Worm (Caenorhabditis elegans) whole organism, L1 larva: ENCODE measurements around the gene pgph-1.

Experiments
- efl-1 ChIP-seq, 4 experiments: fragments of 150-350 bp; optimal IDR thresholded peaks in 3 of 4; peaks in 1 of 4; 1 replicate in 1 of 4; 2 replicates in 3 of 4; lab custom pipeline; 2014; ENCODE audit warnings: missing biosample characterization in 2 of 4, missing genetic modification characterization in 2 of 4, missing genetic modification reagents in 2 of 4
- fkh-4 ChIP-seq: sonication (generic microtip); optimal IDR thresholded peaks from 2 replicates; lab custom pipeline; 2016; ENCODE audit warnings: missing compliant biosample characterization, missing genetic modification characterization, borderline replicate concordance
- lin-14 ChIP-seq: fragments of 200-800 bp; sonication (Bioruptor generic); optimal IDR thresholded peaks from 2 replicates; lab custom pipeline; 2018; ENCODE audit warnings: mild to moderate bottlenecking, missing genetic modification characterization, moderate library complexity, missing compliant biosample characterization
- lin-39 ChIP-seq: fragments of 150-350 bp; optimal IDR thresholded peaks from 2 replicates; lab custom pipeline; 2014; ENCODE audit warnings: missing biosample characterization, missing genetic modification reagents, missing genetic modification characterization
- nhr-11 ChIP-seq: fragments of 150-350 bp; optimal IDR thresholded peaks from 2 replicates; lab custom pipeline; 2014; ENCODE audit warnings: missing biosample characterization, missing genetic modification characterization
- nhr-237 ChIP-seq: fragments of 150-350 bp; optimal IDR thresholded peaks from 2 replicates; lab custom pipeline; 2014; ENCODE audit warnings: missing biosample characterization, missing genetic modification characterization
- nhr-77 ChIP-seq: fragments of 150-350 bp; optimal IDR thresholded peaks from 2 replicates; lab custom pipeline; 2014; ENCODE audit warnings: missing biosample characterization, missing genetic modification characterization
- sptf-1 ChIP-seq: fragments of 150-350 bp; optimal IDR thresholded peaks from 2 replicates; lab custom pipeline; 2014; ENCODE audit warnings: missing biosample characterization, missing genetic modification characterization
- ztf-11 ChIP-seq, 2 experiments: sonication (generic microtip); optimal IDR thresholded peaks; 2 replicates each; lab custom pipeline; 2016 to 2017; ENCODE audit warnings: missing genetic modification characterization in 2 of 2, missing biosample characterization in 1 of 2, missing compliant biosample characterization in 1 of 2

DNA sequence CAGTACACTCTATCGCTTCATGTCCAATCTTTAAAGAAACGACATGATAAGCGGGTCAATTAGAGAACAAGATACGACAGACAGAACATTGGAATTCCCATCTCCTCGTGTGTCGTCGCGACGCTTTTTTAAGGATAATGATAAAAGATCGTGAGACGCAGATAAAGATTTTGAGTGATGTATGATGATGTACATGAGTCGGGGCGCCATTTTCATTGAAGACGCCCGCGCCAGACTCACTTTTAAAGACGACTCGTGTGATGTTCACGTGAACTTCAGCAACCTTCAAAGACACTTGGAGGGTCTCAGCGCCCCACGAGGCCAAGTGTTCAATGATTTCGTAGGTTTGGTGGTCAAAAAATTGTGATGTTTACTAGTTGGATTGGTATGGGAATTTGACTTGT, 15.0 kb upstream of the pgph-1 start:
- TF ChIP-seq nhr-237 (no peak), nhr-77 (peak; percentile 19), ztf-11 (tag; optimal IDR thresholded peaks at IDR 0.05; lab: Kevin White, UChicago) (no peak), nhr-11 (no peak), fkh-4 (no peak), sptf-1 (tag; lab: Kevin White, UChicago) (no peak), lin-14 (GFP tag; lab: Kevin White, UChicago) (peak; percentile 94), efl-1 (optimal IDR thresholded peaks at IDR 0.05; lab: Kevin White, UChicago) (peak; percentile 18 to 34), efl-1 (GFP tag; optimal IDR thresholded peaks at IDR 0.05 in 1 of 2; lab: Kevin White, UChicago) (peak; percentile 1 to 84), lin-39 (peak; percentile 47)
